Fruit fly (Drosophila melanogaster): ENCODE data around the gene Rpt2.
A peak's percentile ranks its signal among the peaks of the same experiment; 100 is the strongest.

Gene Rpt2

DNA sequence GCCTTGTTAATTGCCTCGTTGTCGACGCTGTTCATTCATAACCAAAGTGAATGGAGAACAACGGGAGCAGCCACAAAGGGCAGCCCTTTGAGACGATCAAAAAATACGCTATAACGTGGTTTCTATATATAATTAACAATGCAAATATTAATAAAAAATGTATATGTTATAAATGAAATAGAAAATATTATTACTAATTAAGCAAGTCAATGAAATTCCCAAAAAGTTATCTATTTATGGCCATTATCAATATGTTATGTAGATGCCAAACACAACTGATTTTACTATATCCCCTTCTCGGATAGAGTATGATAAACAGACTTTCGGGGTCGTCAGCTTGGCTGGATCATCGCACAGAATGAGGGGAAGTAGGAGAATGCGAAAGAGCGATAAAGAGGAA is 38.1 kb upstream of the Rpt2 start (continued):
- TF ChIP-seq Hmx (GFP tag; optimal IDR thresholded peaks at IDR 0.05) = no peak
- TF ChIP-seq slp2 (GFP tag; optimal IDR thresholded peaks at IDR 0.05) = no peak
- peak; percentile 61 for TF ChIP-seq CG31441 (GFP tag; IDR thresholded peaks at IDR 0.05)
- TF ChIP-seq phol (tag; optimal IDR thresholded peaks at IDR 0.05) = peak; percentile 55
- TF ChIP-seq al (GFP tag; IDR thresholded peaks at IDR 0.05) = peak; percentile 56
- TF ChIP-seq gsb-n (tag; optimal IDR thresholded peaks at IDR 0.05) = peak; percentile 34
- TF ChIP-seq CG17385 (GFP tag; optimal IDR thresholded peaks at IDR 0.05) = peak; percentile 40
- TF ChIP-seq CG5245 (GFP tag; optimal IDR thresholded peaks at IDR 0.05) = no peak
- TF ChIP-seq CG34224 (GFP tag; IDR thresholded peaks at IDR 0.05; ENCODE audit: partially characterized antibody) = no peak
- TF ChIP-seq MBD-R2 (GFP tag; IDR thresholded peaks at IDR 0.05) = no peak
- no peak for TF ChIP-seq repo (GFP tag; optimal IDR thresholded peaks at IDR 0.05)
- no peak for TF ChIP-seq seq (GFP tag; IDR thresholded peaks at IDR 0.05)
- no peak for TF ChIP-seq CG15696 (tag; optimal IDR thresholded peaks at IDR 0.05)
- no peak for TF ChIP-seq hkb (optimal IDR thresholded peaks at IDR 0.05)
- peak; percentile 64; the same call in 1 of the 2 replicates for TF ChIP-seq hkb (GFP tag; IDR thresholded peaks at IDR 0.05)
- no peak for TF ChIP-seq CG15479 (GFP tag; optimal IDR thresholded peaks at IDR 0.05)
- TF ChIP-seq da (GFP tag; optimal IDR thresholded peaks at IDR 0.05) = no peak
- no peak for TF ChIP-seq kah (GFP tag; optimal IDR thresholded peaks at IDR 0.05)
- TF ChIP-seq corto (GFP tag; optimal IDR thresholded peaks at IDR 0.05) = no peak
- peak; percentile 58 for TF ChIP-seq CG3847 (GFP tag; IDR thresholded peaks at IDR 0.05)
- TF ChIP-seq gt (GFP tag; IDR thresholded peaks at IDR 0.05) = no peak
- no peak for TF ChIP-seq slou (GFP tag; optimal IDR thresholded peaks at IDR 0.05)
- TF ChIP-seq Atf6 (GFP tag; IDR thresholded peaks at IDR 0.05) = peak; percentile 66
- TF ChIP-seq stwl (tag; optimal IDR thresholded peaks at IDR 0.05) = no peak
- peak; percentile 33; the same call in 2 of the 3 replicates for TF ChIP-seq B-H1 (GFP tag; IDR thresholded peaks at IDR 0.05)
- no peak for TF ChIP-seq CG8478 (optimal IDR thresholded peaks at IDR 0.05)
- TF ChIP-seq Oli (tag; optimal IDR thresholded peaks at IDR 0.05) = peak; percentile 54
- no peak for TF ChIP-seq CG18764 (GFP tag; optimal IDR thresholded peaks at IDR 0.05)
- TF ChIP-seq trem (tag; optimal IDR thresholded peaks at IDR 0.05) = no peak
- peak; percentile 61 for TF ChIP-seq unpg (GFP tag; optimal IDR thresholded peaks at IDR 0.05)
- no peak for TF ChIP-seq CG15011 (GFP tag; optimal IDR thresholded peaks at IDR 0.05)
- no peak for TF ChIP-seq kay (GFP tag; optimal IDR thresholded peaks at IDR 0.05)
- TF ChIP-seq CG32772 (GFP tag; IDR thresholded peaks at IDR 0.05) = 0 out of 2 replicates have a peak, but pooled peaks have one; percentile 16
- no peak for TF ChIP-seq usp (GFP tag; optimal IDR thresholded peaks at IDR 0.05)
- no peak for TF ChIP-seq CG18011 (GFP tag; optimal IDR thresholded peaks at IDR 0.05)
- TF ChIP-seq Fer2 (tag; optimal IDR thresholded peaks at IDR 0.05) = peak; percentile 46
- no peak for TF ChIP-seq bigmax (GFP tag; optimal IDR thresholded peaks at IDR 0.05)
- peak; percentile 10 for TF ChIP-seq CG8281 (tag; optimal IDR thresholded peaks at IDR 0.05)
- TF ChIP-seq CG15601 (tag; optimal IDR thresholded peaks at IDR 0.05) = peak; percentile 25
- TF ChIP-seq fd64A (GFP tag; optimal IDR thresholded peaks at IDR 0.05) = no peak
- no peak for TF ChIP-seq toy (GFP tag; IDR thresholded peaks at IDR 0.05)
- no peak for TF ChIP-seq ems (GFP tag; optimal IDR thresholded peaks at IDR 0.05)
- no peak for TF ChIP-seq fru (optimal IDR thresholded peaks at IDR 0.05)
- TF ChIP-seq onecut (GFP tag; IDR thresholded peaks at IDR 0.05) = no peak
- TF ChIP-seq amos (GFP tag; IDR thresholded peaks at IDR 0.05; ENCODE audit: partially characterized antibody) = no peak
- TF ChIP-seq nom (GFP tag; optimal IDR thresholded peaks at IDR 0.05) = no peak
- TF ChIP-seq CG9215 (GFP tag; IDR thresholded peaks at IDR 0.05) = 0 out of 2 replicates have a peak, but pooled peaks have one; percentile 27
- TF ChIP-seq Mad (GFP tag; optimal IDR thresholded peaks at IDR 0.05) = no peak
- TF ChIP-seq CG3838 (GFP tag; optimal IDR thresholded peaks at IDR 0.05) = no peak
- TF ChIP-seq danr (GFP tag; IDR thresholded peaks at IDR 0.05) = no peak
- no peak for TF ChIP-seq CG7928 (GFP tag; optimal IDR thresholded peaks at IDR 0.05)
- peak; percentile 20 for TF ChIP-seq org-1 (GFP tag; optimal IDR thresholded peaks at IDR 0.05)

Data from whole organism, embryonic.